Fruit fly (Drosophila melanogaster) whole organism, embryonic: ENCODE measurements around the gene Nmdar1.
A peak's percentile ranks its signal among the peaks of the same experiment; 100 is the strongest.

Experiments
- BEAF-32 ChIP-seq: fragments of 200-800 bp; sonication (Bioruptor generic); optimal IDR thresholded peaks from 3 replicates; lab custom pipeline; 2017; ENCODE audit warnings: missing biosample characterization, missing genetic modification characterization, mild to moderate bottlenecking, moderate library complexity, missing genetic modification reagents
- CG12104 ChIP-seq: fragments of 200-800 bp; sonication (Bioruptor generic); optimal IDR thresholded peaks from 3 replicates; lab custom pipeline; 2016; ENCODE audit warnings: missing biosample characterization, missing genetic modification characterization
- CG12659 ChIP-seq: fragments of 200-800 bp; sonication (Bioruptor generic); optimal IDR thresholded peaks from 3 replicates; lab custom pipeline; 2017; ENCODE audit warnings: mild to moderate bottlenecking, missing biosample characterization, missing genetic modification reagents, missing genetic modification characterization
- CG13287 ChIP-seq: fragments of 200-800 bp; sonication (Bioruptor generic); IDR thresholded peaks from 2 replicates; pipeline ENCODE4 v1.3.6; 2022; ENCODE audit warnings: missing biosample characterization, missing genetic modification characterization; ENCODE audit not compliant: partially characterized antibody
- CG13296 ChIP-seq: fragments of 200-800 bp; sonication (Bioruptor generic); optimal IDR thresholded peaks from 3 replicates; lab custom pipeline; 2018; ENCODE audit warnings: missing biosample characterization, mild to moderate bottlenecking, missing genetic modification characterization
- CG15479 ChIP-seq: fragments of 200-800 bp; sonication (Bioruptor generic); optimal IDR thresholded peaks from 3 replicates; lab custom pipeline; 2019; ENCODE audit warnings: missing biosample characterization, mild to moderate bottlenecking, missing genetic modification characterization, moderate library complexity
- CG15514 ChIP-seq: fragments of 200-800 bp; sonication (Bioruptor generic); optimal IDR thresholded peaks from 3 replicates; lab custom pipeline; 2017; ENCODE audit warnings: missing biosample characterization, missing genetic modification characterization, mild to moderate bottlenecking, moderate library complexity, missing genetic modification reagents
- CG17361 ChIP-seq: fragments of 200-800 bp; sonication (Bioruptor generic); IDR thresholded peaks from 3 replicates; pipeline ENCODE4 v1.3.6; 2022; ENCODE audit warnings: missing biosample characterization, missing genetic modification characterization
- CG17385 ChIP-seq: fragments of 200-800 bp; sonication (Bioruptor generic); optimal IDR thresholded peaks from 3 replicates; lab custom pipeline; 2018; ENCODE audit warnings: missing biosample characterization, mild to moderate bottlenecking, missing genetic modification characterization
- CG17568 ChIP-seq: fragments of 200-800 bp; sonication (Bioruptor generic); optimal IDR thresholded peaks from 2 replicates; lab custom pipeline; 2018; ENCODE audit warnings: missing biosample characterization, mild to moderate bottlenecking, missing genetic modification characterization, moderate library complexity
- CG17829 ChIP-seq: fragments of 200-800 bp; optimal IDR thresholded peaks from 2 replicates; lab custom pipeline; 2019; ENCODE audit warnings: missing biosample characterization, mild to moderate bottlenecking, missing genetic modification characterization, moderate library complexity
- CG18011 ChIP-seq: fragments of 200-800 bp; sonication (Bioruptor generic); optimal IDR thresholded peaks from 2 replicates; lab custom pipeline; 2017; ENCODE audit warnings: missing biosample characterization, missing genetic modification characterization, mild to moderate bottlenecking, moderate library complexity, missing genotype
- CG2129 ChIP-seq: fragments of 200-800 bp; sonication (Bioruptor generic); IDR thresholded peaks from 2 replicates; pipeline ENCODE4 v1.3.6; 2022; ENCODE audit warnings: missing biosample characterization, missing genetic modification characterization; ENCODE audit not compliant: partially characterized antibody
- CG2202 ChIP-seq: fragments of 200-800 bp; sonication (Bioruptor generic); optimal IDR thresholded peaks from 2 replicates; lab custom pipeline; 2018; ENCODE audit warnings: missing biosample characterization, mild to moderate bottlenecking, missing genetic modification characterization
- CG2712 ChIP-seq: fragments of 200-800 bp; optimal IDR thresholded peaks from 3 replicates; lab custom pipeline; 2019; ENCODE audit warnings: missing biosample characterization, mild to moderate bottlenecking, missing genetic modification characterization, moderate library complexity
- CG34224 ChIP-seq: fragments of 200-800 bp; sonication (Bioruptor generic); IDR thresholded peaks from 3 replicates; pipeline ENCODE4 v1.3.6; 2022; ENCODE audit warnings: missing biosample characterization, missing genetic modification characterization; ENCODE audit not compliant: partially characterized antibody
- CG5180 ChIP-seq: fragments of 200-800 bp; sonication (Bioruptor generic); optimal IDR thresholded peaks from 3 replicates; lab custom pipeline; 2017; ENCODE audit warnings: missing biosample characterization, missing genetic modification characterization, mild to moderate bottlenecking, moderate library complexity, missing genetic modification reagents
- CG6765 ChIP-seq: fragments of 200-800 bp; sonication (Bioruptor generic); optimal IDR thresholded peaks from 3 replicates; lab custom pipeline; 2017; ENCODE audit warnings: missing biosample characterization, mild to moderate bottlenecking, missing genetic modification characterization
- CG8924 ChIP-seq: fragments of 200-800 bp; optimal IDR thresholded peaks from 3 replicates; lab custom pipeline; 2019; ENCODE audit warnings: missing biosample characterization, mild to moderate bottlenecking, missing genetic modification characterization, moderate library complexity
- CG9797 ChIP-seq: fragments of 200-800 bp; sonication (Bioruptor generic); optimal IDR thresholded peaks from 3 replicates; lab custom pipeline; 2018; ENCODE audit warnings: missing biosample characterization, mild to moderate bottlenecking, missing genetic modification characterization
- Deaf1 ChIP-seq: fragments of 200-800 bp; optimal IDR thresholded peaks from 3 replicates; lab custom pipeline; 2019; ENCODE audit warnings: missing biosample characterization, mild to moderate bottlenecking, missing genetic modification characterization, moderate library complexity
- Dfd ChIP-seq, 2 experiments: fragments of >200 bp; optimal IDR thresholded peaks; 2 replicates each; lab custom pipeline; 2017; ENCODE audit warnings: missing biosample characterization in 2 of 2, missing genetic modification characterization in 2 of 2
- Doc3 ChIP-seq: fragments of 200-800 bp; sonication (Bioruptor generic); IDR thresholded peaks from 3 replicates; pipeline ENCODE4 v1.3.6; 2022; ENCODE audit warnings: missing biosample characterization, missing genetic modification characterization; ENCODE audit not compliant: partially characterized antibody
- Dp ChIP-seq: fragments of 200-800 bp; sonication (Bioruptor generic); optimal IDR thresholded peaks from 2 replicates; lab custom pipeline; 2018; ENCODE audit warnings: missing biosample characterization, mild to moderate bottlenecking, missing genetic modification characterization, moderate library complexity
- Fer1 ChIP-seq: fragments of 200-800 bp; sonication (Bioruptor generic); optimal IDR thresholded peaks from 2 replicates; lab custom pipeline; 2017; ENCODE audit warnings: missing biosample characterization, mild to moderate bottlenecking, missing genetic modification characterization
- MESR4 ChIP-seq: fragments of 200-800 bp; sonication (Bioruptor generic); optimal IDR thresholded peaks from 2 replicates; lab custom pipeline; 2018; ENCODE audit warnings: missing biosample characterization, mild to moderate bottlenecking, missing genetic modification characterization, moderate library complexity
- Myb ChIP-seq: fragments of 200-800 bp; sonication (Bioruptor generic); optimal IDR thresholded peaks from 2 replicates; lab custom pipeline; 2016; ENCODE audit warnings: missing biosample characterization, missing genetic modification characterization
- bsh ChIP-seq, 2 experiments: fragments of 200-800 bp; sonication (Bioruptor generic); optimal IDR thresholded peaks; 2 replicates each; lab custom pipeline; 2017 to 2018; ENCODE audit warnings: mild to moderate bottlenecking in 2 of 2, missing biosample characterization in 2 of 2, missing genetic modification characterization in 2 of 2, moderate library complexity in 1 of 2
- cg ChIP-seq: fragments of 200-800 bp; sonication (Bioruptor generic); optimal IDR thresholded peaks from 3 replicates; lab custom pipeline; 2019; ENCODE audit warnings: missing biosample characterization, mild to moderate bottlenecking, missing genetic modification characterization, moderate library complexity
- crp ChIP-seq, 2 experiments: fragments of 200-800 bp; sonication (Bioruptor generic); optimal IDR thresholded peaks; 2 replicates in 1 of 2; 3 replicates in 1 of 2; lab custom pipeline; 2017; ENCODE audit warnings: missing biosample characterization in 2 of 2, missing genetic modification characterization in 2 of 2, mild to moderate bottlenecking in 1 of 2, moderate library complexity in 1 of 2
- dan ChIP-seq: fragments of 200-800 bp; sonication (Bioruptor generic); IDR thresholded peaks from 2 replicates; pipeline ENCODE4 v1.3.6; 2022; ENCODE audit warnings: missing biosample characterization, missing genetic modification characterization
- danr ChIP-seq: fragments of 200-800 bp; sonication (Bioruptor generic); IDR thresholded peaks from 2 replicates; pipeline ENCODE4 v1.3.6; 2022; ENCODE audit warnings: missing biosample characterization, missing genetic modification characterization
- gcm2 ChIP-seq: fragments of 200-800 bp; sonication (Bioruptor generic); optimal IDR thresholded peaks from 2 replicates; lab custom pipeline; 2016; ENCODE audit warnings: missing biosample characterization, missing genetic modification characterization
- gfzf ChIP-seq: fragments of 200-800 bp; sonication (Bioruptor generic); optimal IDR thresholded peaks from 2 replicates; lab custom pipeline; 2016; ENCODE audit warnings: missing biosample characterization, mild to moderate bottlenecking, missing genetic modification characterization, moderate library complexity
- h ChIP-seq: fragments of >200 bp; optimal IDR thresholded peaks from 2 replicates; lab custom pipeline; 2017
- insv ChIP-seq, 2 experiments: fragments of 200-800 bp; sonication (Bioruptor generic); optimal IDR thresholded peaks; 3 replicates each; lab custom pipeline; 2016 to 2018; ENCODE audit warnings: missing biosample characterization in 2 of 2, missing genetic modification characterization in 2 of 2
- jumu ChIP-seq: fragments of 200-800 bp; sonication (Bioruptor generic); optimal IDR thresholded peaks from 3 replicates; lab custom pipeline; 2016; ENCODE audit warnings: missing biosample characterization, missing genetic modification characterization
- lilli ChIP-seq: fragments of 200-800 bp; sonication (Bioruptor generic); optimal IDR thresholded peaks from 3 replicates; lab custom pipeline; 2016; ENCODE audit warnings: missing biosample characterization, missing genetic modification characterization
- mirr ChIP-seq: fragments of 200-800 bp; sonication (Bioruptor generic); optimal IDR thresholded peaks from 3 replicates; lab custom pipeline; 2018; ENCODE audit warnings: missing biosample characterization, mild to moderate bottlenecking, missing genetic modification characterization
- nerfin-1 ChIP-seq: fragments of 200-800 bp; sonication (Bioruptor generic); optimal IDR thresholded peaks from 3 replicates; lab custom pipeline; 2019; ENCODE audit warnings: missing biosample characterization, mild to moderate bottlenecking, missing genetic modification characterization, moderate library complexity
- odd ChIP-seq: fragments of 200-800 bp; sonication (Bioruptor generic); optimal IDR thresholded peaks from 2 replicates; lab custom pipeline; 2017; ENCODE audit warnings: missing biosample characterization, mild to moderate bottlenecking, missing genetic modification characterization
- pita ChIP-seq: fragments of 200-800 bp; sonication (Bioruptor generic); optimal IDR thresholded peaks from 2 replicates; lab custom pipeline; 2017; ENCODE audit warnings: missing biosample characterization, mild to moderate bottlenecking, missing genetic modification characterization
- sens ChIP-seq: fragments of 200-800 bp; sonication (Bioruptor generic); peaks from one replicate; lab custom pipeline; 2016; ENCODE audit warnings: missing biosample characterization, missing genetic modification characterization
- sens-2 ChIP-seq: fragments of 200-800 bp; sonication (Bioruptor generic); IDR thresholded peaks from 2 replicates; pipeline ENCODE4 v1.3.6; 2022; ENCODE audit warnings: missing biosample characterization, missing genetic modification characterization
- sna ChIP-seq: fragments of 200-800 bp; sonication (Bioruptor generic); IDR thresholded peaks from 2 replicates; pipeline ENCODE4 v1.3.6; 2022; ENCODE audit warnings: missing biosample characterization, missing genetic modification characterization; ENCODE audit not compliant: partially characterized antibody
- sqz ChIP-seq: fragments of 200-800 bp; sonication (Bioruptor generic); optimal IDR thresholded peaks from 3 replicates; lab custom pipeline; 2018; ENCODE audit warnings: missing biosample characterization, mild to moderate bottlenecking, missing genetic modification characterization
- sr ChIP-seq: fragments of 200-800 bp; sonication (Bioruptor generic); IDR thresholded peaks from 3 replicates; pipeline ENCODE4 v1.3.6; 2022; ENCODE audit warnings: missing biosample characterization, missing genetic modification characterization
- tgo ChIP-seq: fragments of 200-800 bp; sonication (Bioruptor generic); IDR thresholded peaks from 3 replicates; pipeline ENCODE4 v1.3.6; 2022; ENCODE audit warnings: missing biosample characterization, missing genetic modification characterization

The Nmdar1 gene

DNA sequence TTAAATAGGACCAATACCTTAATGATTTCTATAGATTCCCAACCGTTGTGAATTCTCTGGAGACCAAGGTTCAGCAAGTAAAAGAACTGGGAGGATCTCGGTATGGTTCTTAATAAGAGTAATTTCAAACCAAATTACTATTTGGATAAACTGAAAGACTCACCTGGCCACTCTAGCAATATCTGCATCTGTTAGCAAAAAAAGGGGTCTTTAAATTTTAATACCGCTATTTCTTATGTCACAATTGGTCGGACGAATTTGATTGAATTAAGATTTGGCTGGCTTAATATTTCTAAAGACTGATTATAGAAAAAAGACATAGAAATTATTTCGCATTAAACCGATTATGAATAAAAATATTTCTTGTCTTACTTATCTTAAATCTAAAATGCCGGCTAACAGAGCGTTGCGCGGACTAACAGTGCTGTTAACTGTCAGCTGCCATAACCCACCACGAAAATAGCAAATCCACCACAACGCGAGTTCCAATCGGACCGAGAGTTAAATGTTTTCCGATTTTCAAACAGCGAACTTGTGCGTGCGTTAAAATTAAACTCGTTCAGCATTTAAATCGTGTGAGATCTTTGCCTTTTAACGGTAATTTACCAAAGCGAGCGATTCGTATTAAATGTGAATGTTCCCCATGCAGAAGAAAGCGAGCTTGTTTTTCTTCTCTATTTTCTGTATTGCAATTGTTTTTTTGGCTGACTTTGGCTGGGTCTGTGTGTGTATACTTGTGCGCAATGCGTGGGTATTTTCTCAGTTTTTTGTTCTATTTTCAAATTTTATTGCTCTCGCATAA is 47.7 kb upstream of the Nmdar1 start, which contains the start of gene CRMP:
Gene CRMP, plus strand, starts transcription at position 474 of the 802 bp plus-strand sequence.
- TF ChIP-seq sr = peak; percentile 85
- peak; percentile 70 for TF ChIP-seq nerfin-1 (tag; lab: Kevin White, UChicago)
- no peak for TF ChIP-seq dan (GFP tag; lab: Robert Waterston, UW)
- TF ChIP-seq Doc3 (GFP tag; lab: Robert Waterston, UW) = peak; percentile 43; the same call in 1 of the 3 replicates
- TF ChIP-seq sens (GFP tag; lab: Kevin White, UChicago) = peak; percentile 7
- TF ChIP-seq CG2712 (tag; lab: Kevin White, UChicago) = no peak
- TF ChIP-seq CG17568 (GFP tag; lab: Kevin White, UChicago) = peak; percentile 49
- peak; percentile 66 for TF ChIP-seq MESR4 (GFP tag; lab: Kevin White, UChicago)
- no peak for TF ChIP-seq danr
- peak; percentile 34 for TF ChIP-seq CG9797 (GFP tag; lab: Kevin White, UChicago)
- TF ChIP-seq insv (GFP tag; optimal IDR thresholded peaks at IDR 0.05; lab: Kevin White, UChicago) = peak; percentile 48 to 90
- peak; percentile 26 for TF ChIP-seq CG13296
- no peak; the same call in 1 of the 2 replicates for TF ChIP-seq sna
- no peak for TF ChIP-seq jumu
- peak; percentile 36 for TF ChIP-seq Fer1
- peak; percentile 60 for TF ChIP-seq Myb
- no peak for TF ChIP-seq Dfd (GFP tag; optimal IDR thresholded peaks at IDR 0.05; lab: Kevin White, UChicago)
- TF ChIP-seq CG17361 (GFP tag; lab: Robert Waterston, UW) = no peak
- TF ChIP-seq CG34224 = peak; percentile 70
- TF ChIP-seq CG17385 = no peak
- TF ChIP-seq gfzf (GFP tag; lab: Kevin White, UChicago) = peak; percentile 65
- peak; percentile 40 for TF ChIP-seq CG6765 (GFP tag; lab: Kevin White, UChicago)
- no peak for TF ChIP-seq CG2202 (tag; lab: Kevin White, UChicago)
- TF ChIP-seq Dp (GFP tag; lab: Kevin White, UChicago) = peak; percentile 15
- no peak for TF ChIP-seq tgo
- peak; percentile 31 for TF ChIP-seq odd (GFP tag; lab: Kevin White, UChicago)
- TF ChIP-seq Deaf1 (tag; lab: Kevin White, UChicago) = peak; percentile 62
- peak; percentile 15 for TF ChIP-seq CG8924 (tag; lab: Kevin White, UChicago)
- peak; percentile 44 for TF ChIP-seq cg (GFP tag; lab: Kevin White, UChicago)
- TF ChIP-seq lilli (GFP tag; lab: Kevin White, UChicago) = no peak
- TF ChIP-seq pita (GFP tag; lab: Kevin White, UChicago) = no peak
- TF ChIP-seq h (lab: Kevin White, UChicago) = no peak
- no peak for TF ChIP-seq CG2129 (GFP tag; lab: Robert Waterston, UW)
- TF ChIP-seq CG18011 (GFP tag; lab: Kevin White, UChicago) = peak; percentile 88
- no peak for TF ChIP-seq gcm2 (GFP tag; lab: Kevin White, UChicago)
- TF ChIP-seq CG12104 (GFP tag; lab: Kevin White, UChicago) = no peak
- TF ChIP-seq sqz (GFP tag; lab: Kevin White, UChicago) = peak; percentile 62
- TF ChIP-seq CG15479 (GFP tag; lab: Kevin White, UChicago) = peak; percentile 38
- TF ChIP-seq CG13287 (GFP tag; lab: Robert Waterston, UW) = peak; percentile 59
- peak; percentile 25 for TF ChIP-seq CG12659 (GFP tag; lab: Kevin White, UChicago)
- TF ChIP-seq CG17829 (tag; lab: Kevin White, UChicago) = peak; percentile 24
- no peak for TF ChIP-seq mirr (GFP tag; lab: Kevin White, UChicago)
- peak; percentile 29 for TF ChIP-seq CG15514 (GFP tag; lab: Kevin White, UChicago)
- peak in 1 of 2 experiments; percentile 60 for TF ChIP-seq crp (GFP tag; optimal IDR thresholded peaks at IDR 0.05; lab: Kevin White, UChicago)
- peak in 1 of 2 experiments; percentile 28 for TF ChIP-seq bsh (GFP tag; optimal IDR thresholded peaks at IDR 0.05; lab: Kevin White, UChicago)
- no peak for TF ChIP-seq BEAF-32 (GFP tag; lab: Kevin White, UChicago)
- peak; percentile 22 for TF ChIP-seq CG5180 (GFP tag; lab: Kevin White, UChicago)
- no peak for TF ChIP-seq sens-2 (GFP tag; lab: Robert Waterston, UW)
